Fruit fly (Drosophila melanogaster): ENCODE measurements around the gene eIF2Bbeta.

eIF2Bbeta gene

DNA sequence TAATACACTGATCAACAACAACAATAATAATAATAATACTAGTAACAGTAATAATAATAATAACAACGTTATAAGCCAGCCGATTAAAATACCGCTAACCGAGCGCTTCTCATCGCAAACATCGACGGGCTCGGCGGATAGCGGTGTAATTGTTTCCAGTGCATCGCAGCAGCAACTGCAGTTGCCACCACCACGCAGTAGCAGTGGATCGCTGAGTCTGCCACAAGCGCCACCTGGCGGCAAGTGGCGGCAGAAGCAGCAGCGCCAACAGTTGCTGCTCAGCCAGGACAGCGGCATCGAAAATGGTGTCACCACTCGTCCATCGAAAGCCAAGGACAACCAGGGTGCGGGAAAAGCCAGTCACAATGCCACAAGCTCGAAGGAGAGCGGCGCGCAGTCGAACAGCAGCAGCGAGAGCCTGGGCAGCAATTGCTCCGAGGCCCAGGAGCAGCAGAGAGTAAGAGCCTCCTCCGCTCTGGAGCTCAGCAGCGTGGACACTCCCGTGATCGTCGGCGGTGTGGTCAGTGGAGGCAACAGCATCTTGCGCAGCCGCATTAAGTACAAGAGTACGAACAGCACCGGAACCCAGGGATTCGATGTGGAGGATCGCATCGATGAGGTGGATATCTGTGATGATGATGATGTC lies 44.8 kb upstream of the eIF2Bbeta start (continued):
- TF ChIP-seq CG3838 (GFP tag; optimal IDR thresholded peaks at IDR 0.05), result no peak
- no peak for TF ChIP-seq caup (GFP tag; optimal IDR thresholded peaks at IDR 0.05; ENCODE audit: severe bottlenecking)
- TF ChIP-seq CG10462 (GFP tag; optimal IDR thresholded peaks at IDR 0.05), result no peak
- TF ChIP-seq D19A (tag; optimal IDR thresholded peaks at IDR 0.05), result peak; percentile 27
- no peak for TF ChIP-seq C15 (GFP tag; IDR thresholded peaks at IDR 0.05)
- TF ChIP-seq sisA (GFP tag; IDR thresholded peaks at IDR 0.05), result no peak
- TF ChIP-seq CG10147 (GFP tag; optimal IDR thresholded peaks at IDR 0.05), result no peak
- TF ChIP-seq CG30431 (GFP tag; optimal IDR thresholded peaks at IDR 0.05), result no peak
- TF ChIP-seq Taf1 (GFP tag; IDR thresholded peaks at IDR 0.05), result no peak
- TF ChIP-seq gem (tag; optimal IDR thresholded peaks at IDR 0.05), result peak; percentile 2
- no peak for TF ChIP-seq eve (GFP tag; optimal IDR thresholded peaks at IDR 0.05)
- no peak for TF ChIP-seq mld (GFP tag; IDR thresholded peaks at IDR 0.05; ENCODE audit: partially characterized antibody)
- TF ChIP-seq Spps (tag; optimal IDR thresholded peaks at IDR 0.05), result no peak
- no peak for TF ChIP-seq Fer2 (tag; optimal IDR thresholded peaks at IDR 0.05)
- no peak for TF ChIP-seq dysf (GFP tag; IDR thresholded peaks at IDR 0.05)
- no peak for TF ChIP-seq vfl (GFP tag; optimal IDR thresholded peaks at IDR 0.05)
- no peak for TF ChIP-seq cg (GFP tag; optimal IDR thresholded peaks at IDR 0.05)
- no peak for TF ChIP-seq ab (GFP tag; optimal IDR thresholded peaks at IDR 0.05)
- TF ChIP-seq lilli (GFP tag; optimal IDR thresholded peaks at IDR 0.05), result no peak
- no peak for TF ChIP-seq Dek (tag; optimal IDR thresholded peaks at IDR 0.05)
- no peak for TF ChIP-seq CG2116 (GFP tag; optimal IDR thresholded peaks at IDR 0.05)
- TF ChIP-seq CG7556 (GFP tag; optimal IDR thresholded peaks at IDR 0.05), result no peak
- TF ChIP-seq CG31388 (GFP tag; optimal IDR thresholded peaks at IDR 0.05), result no peak
- TF ChIP-seq dpn (GFP tag; optimal IDR thresholded peaks at IDR 0.05), result no peak
- no peak for TF ChIP-seq CG32767 (GFP tag; IDR thresholded peaks at IDR 0.05)
- TF ChIP-seq Mad (GFP tag; optimal IDR thresholded peaks at IDR 0.05), result no peak
- no peak for TF ChIP-seq ewg (GFP tag; optimal IDR thresholded peaks at IDR 0.05)
- TF ChIP-seq CG7786 (GFP tag; optimal IDR thresholded peaks at IDR 0.05), result no peak
- TF ChIP-seq vvl (GFP tag; IDR thresholded peaks at IDR 0.05), result no peak
- TF ChIP-seq CG12104 (GFP tag; optimal IDR thresholded peaks at IDR 0.05), result no peak
- peak in 1 of 2 experiments; percentile 8 for TF ChIP-seq bsh (GFP tag; optimal IDR thresholded peaks at IDR 0.05)
- no peak for TF ChIP-seq CG12659 (GFP tag; optimal IDR thresholded peaks at IDR 0.05)
- no peak for TF ChIP-seq CG10431 (GFP tag; optimal IDR thresholded peaks at IDR 0.05)
- no peak for TF ChIP-seq HmgD (GFP tag; optimal IDR thresholded peaks at IDR 0.05)
- TF ChIP-seq ERR (GFP tag; optimal IDR thresholded peaks at IDR 0.05), result no peak
- no peak for TF ChIP-seq zfh2 (GFP tag; optimal IDR thresholded peaks at IDR 0.05)
- no peak for TF ChIP-seq hb (GFP tag; IDR thresholded peaks at IDR 0.05; ENCODE audit: partially characterized antibody)
- no peak for TF ChIP-seq TFAM (GFP tag; optimal IDR thresholded peaks at IDR 0.05)
- no peak for TF ChIP-seq CG7271 (tag; optimal IDR thresholded peaks at IDR 0.05)
- TF ChIP-seq CG31441 (GFP tag; IDR thresholded peaks at IDR 0.05), result 0 out of 2 replicates have a peak, but pooled peaks have one; percentile 26
- TF ChIP-seq CG31224 (GFP tag; IDR thresholded peaks at IDR 0.05), result no peak
- no peak for TF ChIP-seq CG6683 (GFP tag; optimal IDR thresholded peaks at IDR 0.05)
- TF ChIP-seq Mes4 (GFP tag; optimal IDR thresholded peaks at IDR 0.05), result no peak
- TF ChIP-seq cad (GFP tag; optimal IDR thresholded peaks at IDR 0.05), result no peak
- TF ChIP-seq CG9876 (GFP tag; optimal IDR thresholded peaks at IDR 0.05), result no peak
- TF ChIP-seq zf30C (GFP tag; optimal IDR thresholded peaks at IDR 0.05), result peak; percentile 61
- TF ChIP-seq tll (GFP tag; optimal IDR thresholded peaks at IDR 0.05), result no peak
- TF ChIP-seq CG42726 (GFP tag; IDR thresholded peaks at IDR 0.05; ENCODE audit: partially characterized antibody), result no peak
